Worm (Caenorhabditis elegans): ENCODE results near the gene faah-4.

DNA sequence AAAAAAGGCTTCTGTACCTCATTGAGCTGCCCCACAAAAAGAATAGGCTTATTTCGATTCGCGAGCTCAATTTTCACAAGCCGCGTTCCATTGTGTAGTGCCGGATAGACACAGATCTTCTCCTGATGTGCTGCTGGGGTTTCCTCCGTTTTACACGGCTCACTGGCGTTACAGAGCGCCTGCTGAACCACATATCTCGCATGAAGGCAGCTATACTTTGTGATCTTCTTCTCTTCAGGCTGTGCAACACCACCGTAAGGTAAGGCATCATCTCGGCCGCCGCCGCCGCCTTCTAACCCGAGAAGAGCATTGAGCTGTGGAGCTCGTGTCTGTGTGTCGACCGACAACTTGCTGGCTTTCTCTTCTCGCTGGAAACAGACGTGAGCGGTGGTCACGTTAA, 56.1 kb downstream of the faah-4 start:
- TF ChIP-seq him-1 (tag; optimal IDR thresholded peaks at IDR 0.05) (no peak), W03F9.2 (tag; optimal IDR thresholded peaks at IDR 0.05) (no peak), dao-5 (tag; optimal IDR thresholded peaks at IDR 0.05) (no peak)

Data from whole organism, L4/young adult.